Fruit fly (Drosophila melanogaster): ENCODE measurements around the gene PGS1.

DNA sequence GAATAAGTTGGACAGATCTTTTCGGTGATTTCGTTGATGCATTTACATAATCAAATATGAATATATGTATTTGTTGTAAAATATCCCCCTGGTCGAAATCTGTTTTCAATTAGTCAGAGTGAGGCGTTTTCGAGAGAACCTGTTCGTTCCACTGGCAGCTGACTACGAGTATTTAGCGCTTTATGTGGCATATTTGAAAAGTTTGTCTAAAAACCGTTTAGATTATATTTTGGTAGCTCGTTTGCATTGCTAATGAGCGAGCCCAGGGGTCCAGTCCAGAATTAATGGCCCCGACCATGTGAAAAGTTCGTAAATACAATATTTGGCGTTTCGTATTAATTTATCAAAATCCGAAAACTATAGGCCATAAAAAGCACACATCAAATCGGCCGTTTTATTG is 48.2 kb upstream of the PGS1 start:
- TF ChIP-seq Myc (optimal IDR thresholded peaks at IDR 0.05) (no peak), dsf (GFP tag; optimal IDR thresholded peaks at IDR 0.05; ENCODE audit: borderline replicate concordance) (no peak), Vsx2 (GFP tag; optimal IDR thresholded peaks at IDR 0.05; ENCODE audit: partially characterized antibody) (no peak), Mio (GFP tag; optimal IDR thresholded peaks at IDR 0.05) (no peak), dl (GFP tag; optimal IDR thresholded peaks at IDR 0.05; ENCODE audit: insufficient read depth in 1 of 2, partially characterized antibody in 2 of 2) (no peak), fru (GFP tag; optimal IDR thresholded peaks at IDR 0.05) (no peak), h (GFP tag; optimal IDR thresholded peaks at IDR 0.05) (no peak), rgr (GFP tag; optimal IDR thresholded peaks at IDR 0.05) (no peak), Dfd (GFP tag; optimal IDR thresholded peaks at IDR 0.05) (no peak), Rel (GFP tag; optimal IDR thresholded peaks at IDR 0.05) (no peak), Rel (tag; optimal IDR thresholded peaks at IDR 0.05) (no peak), woc (GFP tag; optimal IDR thresholded peaks at IDR 0.05) (no peak), tai (GFP tag; optimal IDR thresholded peaks at IDR 0.05) (no peak)

Data from whole organism, wandering third instar larva.